Worm (Caenorhabditis elegans): ENCODE data around the gene bcc-1.

bcc-1 gene

ce11 chrIV:11082789-11083235 is 9.5 kb downstream of the bcc-1 start (continued):
- TF ChIP-seq egl-27 (tag; optimal IDR thresholded peaks at IDR 0.05): no peak
- peak; percentile 80 for TF ChIP-seq spr-3 (GFP tag; optimal IDR thresholded peaks at IDR 0.05)
- no peak for TF ChIP-seq cey-2 (tag; optimal IDR thresholded peaks at IDR 0.05; ENCODE audit: borderline replicate concordance, insufficient read depth)
- peak; percentile 86 for TF ChIP-seq nhr-102 (tag; optimal IDR thresholded peaks at IDR 0.05)
- peak; percentile 78 for TF ChIP-seq lin-38 (GFP tag; IDR thresholded peaks at IDR 0.05)
- no peak for TF ChIP-seq ZK546.5 (tag; optimal IDR thresholded peaks at IDR 0.05)
- peak; percentile 38 for TF ChIP-seq nhr-237 (tag; optimal IDR thresholded peaks at IDR 0.05)
- peak; percentile 76 for TF ChIP-seq tra-1 (GFP tag; IDR thresholded peaks at IDR 0.05)
- peak; percentile 82 for TF ChIP-seq ztf-7 (tag; optimal IDR thresholded peaks at IDR 0.05)
- TF ChIP-seq tag-97 (GFP tag; IDR thresholded peaks at IDR 0.05): no peak
- no peak for TF ChIP-seq F49E8.2 (tag; optimal IDR thresholded peaks at IDR 0.05; ENCODE audit: borderline replicate concordance)
- peak; percentile 40 to 92 for TF ChIP-seq mdl-1 (tag; optimal IDR thresholded peaks at IDR 0.05)
- 0 out of 2 replicates have a peak, but pooled peaks have one; percentile 20 for TF ChIP-seq dmd-8 (GFP tag; IDR thresholded peaks at IDR 0.05)
- TF ChIP-seq ceh-20 (GFP tag; IDR thresholded peaks at IDR 0.05): peak; percentile 89

- no peak for TF ChIP-seq mxl-2 (GFP tag; conservative IDR thresholded peaks at IDR 0.05)
- TF ChIP-seq ceh-82 (tag; optimal IDR thresholded peaks at IDR 0.05): no peak
- TF ChIP-seq nhr-42 (GFP tag; IDR thresholded peaks at IDR 0.05): no peak
- TF ChIP-seq aha-1 (tag): peak; percentile 90
- TF ChIP-seq ztf-11 (tag; optimal IDR thresholded peaks at IDR 0.05): no peak
- TF ChIP-seq arid-1 (GFP tag; conservative IDR thresholded peaks at IDR 0.05): 0 out of 2 replicates have a peak, but pooled peaks have one; percentile 20
- TF ChIP-seq mdt-29 (GFP tag; IDR thresholded peaks at IDR 0.05): 0 out of 2 replicates have a peak, but pooled peaks have one; percentile 5
- TF ChIP-seq unc-130 (GFP tag; optimal IDR thresholded peaks at IDR 0.05): no peak
- no peak for TF ChIP-seq D1046.2 (GFP tag; IDR thresholded peaks at IDR 0.05)
- no peak for TF ChIP-seq dmd-9 (GFP tag; IDR thresholded peaks at IDR 0.05)
- TF ChIP-seq nhr-76 (tag; optimal IDR thresholded peaks at IDR 0.05): no peak
- no peak for TF ChIP-seq Y75B8A.6 (GFP tag; IDR thresholded peaks at IDR 0.05)
- no peak for TF ChIP-seq php-3 (GFP tag; IDR thresholded peaks at IDR 0.05)
- TF ChIP-seq attf-4 (tag; optimal IDR thresholded peaks at IDR 0.05): no peak
- TF ChIP-seq mes-2 (tag; optimal IDR thresholded peaks at IDR 0.05; ENCODE audit: poor library complexity, severe bottlenecking): no peak
- TF ChIP-seq ceh-62 (tag; optimal IDR thresholded peaks at IDR 0.05): no peak
- no peak for TF ChIP-seq hmg-1.1 (GFP tag; IDR thresholded peaks at IDR 0.05)
- TF ChIP-seq gei-8 (GFP tag; optimal IDR thresholded peaks at IDR 0.05): no peak
- no peak for TF ChIP-seq nhr-28 (tag; optimal IDR thresholded peaks at IDR 0.05)
- TF ChIP-seq tag-97 (GFP tag; IDR thresholded peaks at IDR 0.05): no peak
- no peak for TF ChIP-seq T20F7.1 (GFP tag; optimal IDR thresholded peaks at IDR 0.05)
- no peak for TF ChIP-seq jun-1 (tag; optimal IDR thresholded peaks at IDR 0.05)
- TF ChIP-seq saeg-2 (GFP tag; IDR thresholded peaks at IDR 0.05): no peak
- no peak for TF ChIP-seq vab-7 (GFP tag; IDR thresholded peaks at IDR 0.05)
- no peak for TF ChIP-seq tra-1 (GFP tag; IDR thresholded peaks at IDR 0.05)
- peak; percentile 18 for TF ChIP-seq ceh-28 (tag; optimal IDR thresholded peaks at IDR 0.05)
- peak; percentile 10 for TF ChIP-seq zip-2 (tag; optimal IDR thresholded peaks at IDR 0.05)
- TF ChIP-seq dpl-1 (GFP tag; optimal IDR thresholded peaks at IDR 0.05): no peak
- TF ChIP-seq madf-5 (GFP tag; IDR thresholded peaks at IDR 0.05): no peak
- TF ChIP-seq lin-15B (tag; optimal IDR thresholded peaks at IDR 0.05): no peak
- TF ChIP-seq hlh-11 (tag; optimal IDR thresholded peaks at IDR 0.05): no peak
- no peak for TF ChIP-seq F26F4.8 (GFP tag; conservative IDR thresholded peaks at IDR 0.05)
- TF ChIP-seq fkh-10 (GFP tag; optimal IDR thresholded peaks at IDR 0.05): no peak
- no peak for TF ChIP-seq Y5F2A.4 (GFP tag; optimal IDR thresholded peaks at IDR 0.05)
- 0 out of 2 replicates have a peak, but pooled peaks have one; percentile 30 for TF ChIP-seq egl-43 (GFP tag; IDR thresholded peaks at IDR 0.05)
- TF ChIP-seq spr-1 (tag; optimal IDR thresholded peaks at IDR 0.05): no peak
- TF ChIP-seq ctbp-1 (GFP tag; IDR thresholded peaks at IDR 0.05): no peak
- TF ChIP-seq ama-1 (optimal IDR thresholded peaks at IDR 0.05): no peak
- TF ChIP-seq ceh-32 (tag; optimal IDR thresholded peaks at IDR 0.05; ENCODE audit: poor library complexity): no peak
- TF ChIP-seq spr-3 (GFP tag; optimal IDR thresholded peaks at IDR 0.05): no peak
Observed at ce11 chrIV:11082153-11082552, 10.2 kb downstream of the bcc-1 start, which contains the start of gene let-70. TSS of gene let-70 (minus strand) at chrIV:11082253.
